Fruit fly (Drosophila melanogaster) whole organism, embryonic: ENCODE data around the gene ct.
A peak's percentile ranks its signal among the peaks of the same experiment; 100 is the strongest.

ENCODE experiments used
- Asciz ChIP-seq: fragments of 200-800 bp; sonication (Bioruptor generic); optimal IDR thresholded peaks from 2 replicates; lab custom pipeline; 2017; ENCODE audit warnings: missing biosample characterization, mild to moderate bottlenecking, missing genetic modification characterization, missing genetic modification reagents
- CG10209 ChIP-seq: fragments of 200-800 bp; sonication (Bioruptor generic); optimal IDR thresholded peaks from 3 replicates; lab custom pipeline; 2017; ENCODE audit warnings: missing biosample characterization, mild to moderate bottlenecking, missing genetic modification characterization, missing genetic modification reagents
- CG11398 ChIP-seq: fragments of 200-800 bp; sonication (Bioruptor generic); optimal IDR thresholded peaks from 2 replicates; lab custom pipeline; 2016; ENCODE audit warnings: missing biosample characterization, missing genetic modification characterization
- CG12769 ChIP-seq: fragments of 200-800 bp; sonication (Bioruptor generic); optimal IDR thresholded peaks from 2 replicates; lab custom pipeline; 2019; ENCODE audit warnings: missing biosample characterization, mild to moderate bottlenecking, missing genetic modification characterization, moderate library complexity
- CG15479 ChIP-seq: fragments of 200-800 bp; sonication (Bioruptor generic); optimal IDR thresholded peaks from 3 replicates; lab custom pipeline; 2019; ENCODE audit warnings: missing biosample characterization, mild to moderate bottlenecking, missing genetic modification characterization, moderate library complexity
- CG15601 ChIP-seq: fragments of 200-800 bp; sonication (Bioruptor generic); optimal IDR thresholded peaks from 3 replicates; lab custom pipeline; 2019; ENCODE audit warnings: missing biosample characterization, mild to moderate bottlenecking, missing genetic modification characterization, moderate library complexity
- CG17568 ChIP-seq: fragments of 200-800 bp; sonication (Bioruptor generic); optimal IDR thresholded peaks from 2 replicates; lab custom pipeline; 2018; ENCODE audit warnings: missing biosample characterization, mild to moderate bottlenecking, missing genetic modification characterization, moderate library complexity
- CG17612 ChIP-seq: fragments of 200-800 bp; sonication (Bioruptor generic); IDR thresholded peaks from 2 replicates; pipeline ENCODE4 v1.3.6; 2022; ENCODE audit warnings: missing biosample characterization, missing genetic modification characterization
- CG30020 ChIP-seq: fragments of 200-800 bp; optimal IDR thresholded peaks from 2 replicates; lab custom pipeline; 2019; ENCODE audit warnings: missing biosample characterization, mild to moderate bottlenecking, missing genetic modification characterization, moderate library complexity
- CG7745 ChIP-seq: fragments of 200-800 bp; sonication (Bioruptor generic); optimal IDR thresholded peaks from 2 replicates; lab custom pipeline; 2018; ENCODE audit warnings: missing biosample characterization, mild to moderate bottlenecking, missing genetic modification characterization, moderate library complexity
- CG7839 ChIP-seq: fragments of 200-800 bp; sonication (Bioruptor generic); optimal IDR thresholded peaks from 3 replicates; lab custom pipeline; 2018; ENCODE audit warnings: missing biosample characterization, mild to moderate bottlenecking, missing genetic modification characterization, moderate library complexity
- CG8089 ChIP-seq: fragments of 200-800 bp; sonication (Bioruptor generic); optimal IDR thresholded peaks from 3 replicates; lab custom pipeline; 2016; ENCODE audit warnings: missing biosample characterization, missing genetic modification characterization
- CG8290 ChIP-seq, 3 experiments: fragments of 200-800 bp; sonication (Bioruptor generic); optimal IDR thresholded peaks; 2 replicates each; lab custom pipeline; 2016 to 2019; ENCODE audit warnings: missing biosample characterization in 3 of 3, missing genetic modification characterization in 3 of 3, mild to moderate bottlenecking in 2 of 3, moderate library complexity in 1 of 3
- CG8765 ChIP-seq: fragments of 200-800 bp; sonication (Bioruptor generic); IDR thresholded peaks from 2 replicates; pipeline ENCODE4 v1.3.6; 2022; ENCODE audit warnings: missing biosample characterization, missing genetic modification characterization
- CG8944 ChIP-seq: fragments of 200-800 bp; sonication (Bioruptor generic); optimal IDR thresholded peaks from 3 replicates; lab custom pipeline; 2016; ENCODE audit warnings: missing biosample characterization, missing genetic modification characterization
- CG9609 ChIP-seq: fragments of 200-800 bp; sonication (Bioruptor generic); optimal IDR thresholded peaks from 3 replicates; lab custom pipeline; 2016; ENCODE audit warnings: missing biosample characterization, missing genetic modification characterization
- CkIIα-i1 ChIP-seq: fragments of 200-800 bp; sonication (Bioruptor generic); IDR thresholded peaks from 2 replicates; pipeline ENCODE4 v1.3.6; 2022; ENCODE audit warnings: missing biosample characterization, missing genetic modification characterization
- Doc2 ChIP-seq: fragments of 200-800 bp; sonication (Bioruptor generic); IDR thresholded peaks from 2 replicates; pipeline ENCODE4 v1.3.6; 2022; ENCODE audit warnings: missing biosample characterization, missing genetic modification characterization
- Elba2 ChIP-seq: fragments of 200-800 bp; sonication (Bioruptor generic); optimal IDR thresholded peaks from 3 replicates; lab custom pipeline; 2016; ENCODE audit warnings: missing biosample characterization, missing genetic modification characterization
- Fer2 ChIP-seq: fragments of 200-800 bp; sonication (Bioruptor generic); optimal IDR thresholded peaks from 2 replicates; lab custom pipeline; 2018; ENCODE audit warnings: missing biosample characterization, mild to moderate bottlenecking, missing genetic modification characterization, moderate library complexity
- Kr ChIP-seq: fragments of 200-800 bp; sonication (Bioruptor generic); optimal IDR thresholded peaks from 2 replicates; lab custom pipeline; 2017; ENCODE audit warnings: missing biosample characterization, mild to moderate bottlenecking, missing genetic modification characterization
- Rx ChIP-seq: fragments of 200-800 bp; sonication (Bioruptor generic); IDR thresholded peaks from 2 replicates; pipeline ENCODE4 v1.3.6; 2022; ENCODE audit warnings: missing biosample characterization, missing genetic modification characterization
- Side ChIP-seq: fragments of 200-800 bp; sonication (Bioruptor generic); optimal IDR thresholded peaks from 2 replicates; lab custom pipeline; 2016; ENCODE audit warnings: missing biosample characterization, missing genetic modification characterization
- Sox100B ChIP-seq: fragments of 200-800 bp; sonication (Bioruptor generic); optimal IDR thresholded peaks from 3 replicates; lab custom pipeline; 2018; ENCODE audit warnings: missing biosample characterization, mild to moderate bottlenecking, missing genetic modification characterization
- Trl ChIP-seq, 3 experiments: fragments of >200 bp in 2 of 3; fragments of 200-800 bp in 1 of 3; sonication (Bioruptor generic) in 1 of 3; optimal IDR thresholded peaks; 2 replicates in 1 of 3; 3 replicates in 2 of 3; lab custom pipeline; 2016 to 2017; ENCODE audit warnings: missing biosample characterization in 1 of 3, missing genetic modification characterization in 1 of 3
- Xrp1 ChIP-seq: fragments of 200-800 bp; sonication (Bioruptor generic); IDR thresholded peaks from 2 replicates; pipeline ENCODE4 v1.3.6; 2022; ENCODE audit warnings: missing biosample characterization, missing genetic modification characterization
- ac ChIP-seq: fragments of 200-800 bp; sonication (Bioruptor generic); optimal IDR thresholded peaks from 3 replicates; lab custom pipeline; 2017; ENCODE audit warnings: missing biosample characterization, mild to moderate bottlenecking, missing genetic modification characterization
- br ChIP-seq: fragments of >200 bp; optimal IDR thresholded peaks from 2 replicates; lab custom pipeline; 2017
- dmrt11E ChIP-seq: fragments of 200-800 bp; sonication (Bioruptor generic); optimal IDR thresholded peaks from 3 replicates; lab custom pipeline; 2018; ENCODE audit warnings: missing biosample characterization, mild to moderate bottlenecking, missing genetic modification characterization, moderate library complexity
- dysf ChIP-seq: fragments of 200-800 bp; sonication (Bioruptor generic); IDR thresholded peaks from 3 replicates; pipeline ENCODE4 v1.3.6; 2022; ENCODE audit warnings: missing biosample characterization, missing genetic modification characterization
- fu2 ChIP-seq: fragments of 200-800 bp; sonication (Bioruptor generic); optimal IDR thresholded peaks from 2 replicates; lab custom pipeline; 2016; ENCODE audit warnings: missing biosample characterization, missing genetic modification characterization
- gsb ChIP-seq: fragments of 200-800 bp; sonication (Bioruptor generic); IDR thresholded peaks from 2 replicates; pipeline ENCODE4 v1.3.6; 2022; ENCODE audit warnings: missing biosample characterization, missing genetic modification characterization
- gt ChIP-seq: fragments of 200-800 bp; sonication (Bioruptor generic); IDR thresholded peaks from 2 replicates; pipeline ENCODE4 v1.3.6; 2022; ENCODE audit warnings: missing biosample characterization, missing genetic modification characterization
- lab ChIP-seq: fragments of 200-800 bp; sonication (Bioruptor generic); optimal IDR thresholded peaks from 3 replicates; lab custom pipeline; 2017; ENCODE audit warnings: missing biosample characterization, missing genetic modification characterization, mild to moderate bottlenecking, moderate library complexity, missing genetic modification reagents
- maf-S ChIP-seq: fragments of 200-800 bp; sonication (Bioruptor generic); optimal IDR thresholded peaks from 2 replicates; lab custom pipeline; 2016; ENCODE audit warnings: missing biosample characterization, missing genetic modification characterization
- mam ChIP-seq: fragments of 200-800 bp; sonication (Bioruptor generic); optimal IDR thresholded peaks from 3 replicates; lab custom pipeline; 2016; ENCODE audit warnings: missing biosample characterization, missing genetic modification characterization
- onecut ChIP-seq: fragments of 200-800 bp; sonication (Bioruptor generic); IDR thresholded peaks from 2 replicates; pipeline ENCODE4 v1.3.6; 2022; ENCODE audit warnings: missing biosample characterization, missing genetic modification characterization
- pfk ChIP-seq: fragments of 200-800 bp; sonication (Bioruptor generic); optimal IDR thresholded peaks from 2 replicates; lab custom pipeline; 2018; ENCODE audit warnings: missing biosample characterization, mild to moderate bottlenecking, missing genetic modification characterization, moderate library complexity
- pho ChIP-seq: fragments of 200-800 bp; sonication (Bioruptor generic); optimal IDR thresholded peaks from 2 replicates; lab custom pipeline; 2016; ENCODE audit warnings: missing biosample characterization, missing genetic modification characterization
- prd ChIP-seq, 3 experiments: fragments of >200 bp in 2 of 3; fragments of 200-800 bp in 1 of 3; sonication (Bioruptor generic) in 1 of 3; optimal IDR thresholded peaks in 2 of 3; IDR thresholded peaks in 1 of 3; 2 replicates in 2 of 3; 3 replicates in 1 of 3; pipeline versions ENCODE4 v1.3.6 to Lab custom; 2017 to 2022; ENCODE audit warnings: missing biosample characterization in 1 of 3, missing genetic modification characterization in 1 of 3
- repo ChIP-seq: fragments of 200-800 bp; sonication (Bioruptor generic); optimal IDR thresholded peaks from 2 replicates; lab custom pipeline; 2016; ENCODE audit warnings: missing biosample characterization, missing genetic modification characterization
- run ChIP-seq: fragments of 200-800 bp; sonication (Bioruptor generic); optimal IDR thresholded peaks from 3 replicates; lab custom pipeline; 2018; ENCODE audit warnings: missing biosample characterization, mild to moderate bottlenecking, missing genetic modification characterization
- sens ChIP-seq: fragments of 200-800 bp; sonication (Bioruptor generic); peaks from one replicate; lab custom pipeline; 2016; ENCODE audit warnings: missing biosample characterization, missing genetic modification characterization
- sens-2 ChIP-seq: fragments of 200-800 bp; sonication (Bioruptor generic); IDR thresholded peaks from 2 replicates; pipeline ENCODE4 v1.3.6; 2022; ENCODE audit warnings: missing biosample characterization, missing genetic modification characterization
- slou ChIP-seq: fragments of 200-800 bp; sonication (Bioruptor generic); optimal IDR thresholded peaks from 3 replicates; lab custom pipeline; 2016; ENCODE audit warnings: missing biosample characterization, missing genetic modification characterization
- sob ChIP-seq: fragments of 200-800 bp; sonication (Bioruptor generic); IDR thresholded peaks from 2 replicates; pipeline ENCODE4 v1.3.6; 2022; ENCODE audit warnings: missing biosample characterization, missing genetic modification characterization
- ssp ChIP-seq: fragments of 200-800 bp; sonication (Bioruptor generic); IDR thresholded peaks from 2 replicates; pipeline ENCODE4 v1.3.6; 2022; ENCODE audit warnings: missing biosample characterization, missing genetic modification characterization
- stc ChIP-seq: fragments of 200-800 bp; sonication (Bioruptor generic); IDR thresholded peaks from 2 replicates; pipeline ENCODE4 v1.3.6; 2022; ENCODE audit warnings: missing biosample characterization, missing genetic modification characterization
- tll ChIP-seq, 2 experiments: fragments of 200-800 bp in 1 of 2; fragments of >200 bp in 1 of 2; sonication (Bioruptor generic) in 1 of 2; optimal IDR thresholded peaks; 2 replicates each; lab custom pipeline; 2017 to 2019; ENCODE audit warnings: missing biosample characterization in 2 of 2, missing genetic modification characterization in 2 of 2, mild to moderate bottlenecking in 1 of 2, moderate library complexity in 1 of 2
- zf30C ChIP-seq: fragments of 200-800 bp; sonication (Bioruptor generic); optimal IDR thresholded peaks from 3 replicates; lab custom pipeline; 2018; ENCODE audit warnings: missing biosample characterization, mild to moderate bottlenecking, missing genetic modification characterization
- zfh1 ChIP-seq: fragments of 200-800 bp; sonication (Bioruptor generic); IDR thresholded peaks from 3 replicates; pipeline ENCODE4 v1.3.6; 2022; ENCODE audit warnings: missing biosample characterization, missing genetic modification characterization

Gene ct

dm6 chrX:7579810-7580209 is 28.4 kb upstream of the ct start (continued):
- no peak for TF ChIP-seq CG9609 (GFP tag; lab: Kevin White, UChicago)
- TF ChIP-seq br (lab: Kevin White, UChicago), result no peak
- no peak for TF ChIP-seq sob (GFP tag; lab: Robert Waterston, UW)
- TF ChIP-seq ac (GFP tag; lab: Kevin White, UChicago), result peak; percentile 34
- no peak for TF ChIP-seq CkIIα-i1 (GFP tag; lab: Robert Waterston, UW)
- TF ChIP-seq CG12769 (tag; lab: Kevin White, UChicago), result peak; percentile 58
- no peak for TF ChIP-seq repo
- no peak for TF ChIP-seq maf-S (GFP tag; lab: Kevin White, UChicago)
- TF ChIP-seq CG8089 (GFP tag; lab: Kevin White, UChicago), result peak; percentile 7
- TF ChIP-seq prd (optimal IDR thresholded peaks at IDR 0.05; lab: Kevin White, UChicago), result no peak
- peak; percentile 37; the same call in 1 of the 3 replicates for TF ChIP-seq prd (GFP tag; IDR thresholded peaks at IDR 0.05; lab: Robert Waterston, UW)
- peak; percentile 65 for TF ChIP-seq Xrp1 (GFP tag; lab: Robert Waterston, UW)
- no peak for TF ChIP-seq gt (GFP tag; lab: Robert Waterston, UW)
- TF ChIP-seq zf30C (GFP tag; lab: Kevin White, UChicago), result no peak
- TF ChIP-seq dmrt11E (tag; lab: Kevin White, UChicago), result peak; percentile 9
- no peak for TF ChIP-seq Trl (optimal IDR thresholded peaks at IDR 0.05; lab: Kevin White, UChicago)
- TF ChIP-seq Trl (GFP tag; optimal IDR thresholded peaks at IDR 0.05; lab: Kevin White, UChicago), result peak; percentile 15
- no peak; the same call in 1 of the 2 replicates for TF ChIP-seq Rx (GFP tag; lab: Robert Waterston, UW)
- no peak for TF ChIP-seq CG8765 (GFP tag; lab: Robert Waterston, UW)
- no peak for TF ChIP-seq CG17612 (GFP tag; lab: Robert Waterston, UW)
- TF ChIP-seq CG8944, result no peak
- no peak for TF ChIP-seq dysf (GFP tag; lab: Robert Waterston, UW)
- no peak for TF ChIP-seq pho (GFP tag; lab: Kevin White, UChicago)
- no peak for TF ChIP-seq CG17568 (GFP tag; lab: Kevin White, UChicago)
- no peak for TF ChIP-seq CG7839 (tag; lab: Kevin White, UChicago)
- peak in 1 of 2 experiments; percentile 65 for TF ChIP-seq tll (GFP tag; optimal IDR thresholded peaks at IDR 0.05; lab: Kevin White, UChicago)
- TF ChIP-seq CG7745 (tag; lab: Kevin White, UChicago), result no peak
- TF ChIP-seq zfh1 (GFP tag; lab: Robert Waterston, UW), result 0 out of 3 replicates have a peak, but pooled peaks have one; percentile 34
- peak; percentile 74 for TF ChIP-seq sens (GFP tag; lab: Kevin White, UChicago)
- no peak for TF ChIP-seq lab
- no peak for TF ChIP-seq Side
- TF ChIP-seq CG10209 (GFP tag; lab: Kevin White, UChicago), result peak; percentile 31
- TF ChIP-seq ssp, result no peak
- no peak for TF ChIP-seq sens-2 (GFP tag; lab: Robert Waterston, UW)
- TF ChIP-seq Doc2, result no peak
- no peak for TF ChIP-seq stc (GFP tag; lab: Robert Waterston, UW)
- TF ChIP-seq CG30020, result no peak
- peak; percentile 95 for TF ChIP-seq CG15479 (GFP tag; lab: Kevin White, UChicago)
- no peak for TF ChIP-seq Kr (GFP tag; lab: Kevin White, UChicago)
- no peak for TF ChIP-seq Sox100B (GFP tag; lab: Kevin White, UChicago)
- TF ChIP-seq Asciz, result no peak
- TF ChIP-seq gsb (GFP tag; lab: Robert Waterston, UW), result no peak
- TF ChIP-seq fu2, result no peak
- 0 out of 2 replicates have a peak, but pooled peaks have one; percentile 15 for TF ChIP-seq onecut (GFP tag; lab: Robert Waterston, UW)
- TF ChIP-seq pfk (GFP tag; lab: Kevin White, UChicago), result no peak
- TF ChIP-seq Elba2, result no peak
- no peak for TF ChIP-seq run (tag; lab: Kevin White, UChicago)
- TF ChIP-seq mam (GFP tag; lab: Kevin White, UChicago), result no peak
- TF ChIP-seq CG15601 (tag; lab: Kevin White, UChicago), result no peak
- no peak for TF ChIP-seq CG11398 (GFP tag; lab: Kevin White, UChicago)
- no peak for TF ChIP-seq Fer2 (tag; lab: Kevin White, UChicago)
- no peak for TF ChIP-seq slou (GFP tag; lab: Kevin White, UChicago)
- TF ChIP-seq CG8290 (GFP tag; optimal IDR thresholded peaks at IDR 0.05; lab: Kevin White, UChicago), result no peak
- TF ChIP-seq CG8290 (tag; optimal IDR thresholded peaks at IDR 0.05; lab: Kevin White, UChicago), result peak in 1 of 2 experiments; percentile 16
